Worm (Caenorhabditis elegans) whole organism, dauer: Measurements from ENCODE around the gene kgb-2.
"Not testable (repeated sequence)": the region's sequence is repeated elsewhere in the genome, so short reads cannot be mapped to it uniquely, and the experiment has no call there.

Experiments used
- unc-62 ChIP-seq: sonication (generic microtip); optimal IDR thresholded peaks from 2 replicates; lab custom pipeline; 2017; ENCODE audit warnings: missing biosample characterization, missing genetic modification reagents, missing genetic modification characterization

Gene kgb-2

ce11 chrIV:3606285-3606834 lies at the start of gene kgb-2, which contains the start of gene Y37E11B.10:
kgb-2 (plus strand) TSS chrIV:3606784.
Y37E11B.10 (minus strand) TSS chrIV:3606466.
- TF ChIP-seq unc-62 (GFP tag; lab: Kevin White, UChicago), result no peak

ce11 chrIV:3557331-3557730 lies 49.3 kb upstream of the kgb-2 start, which contains the start of gene osm-9:
osm-9 (minus strand) TSS chrIV:3557431.
- no peak for TF ChIP-seq unc-62 (GFP tag; lab: Kevin White, UChicago)

ce11 chrIV:3559201-3559600 lies 47.4 kb upstream of the kgb-2 start:
- TF ChIP-seq unc-62 (GFP tag; lab: Kevin White, UChicago), result no peak

ce11 chrIV:3564901-3565300 lies 41.7 kb upstream of the kgb-2 start, which contains the start of gene sre-5:
sre-5 (plus strand) TSS chrIV:3565201.
- no peak for TF ChIP-seq unc-62 (GFP tag; lab: Kevin White, UChicago)

- no peak for TF ChIP-seq unc-62 (GFP tag; lab: Kevin White, UChicago)
Measured at ce11 chrIV:3568608-3569007, 38.0 kb upstream of the kgb-2 start, which contains the start of gene otpl-1. otpl-1 (plus strand) TSS chrIV:3568979.

ce11 chrIV:3570612-3571011 lies 36.0 kb upstream of the kgb-2 start:
- TF ChIP-seq unc-62 (GFP tag; lab: Kevin White, UChicago), result no peak

- TF ChIP-seq unc-62 (GFP tag; lab: Kevin White, UChicago), result no peak
Measured at ce11 chrIV:3578155-3578554, 28.4 kb upstream of the kgb-2 start, which contains the start of gene Y37E11B.2. Y37E11B.2 (plus strand) TSS chrIV:3578455.

ce11 chrIV:3578667-3579066 lies 27.9 kb upstream of the kgb-2 start:
- TF ChIP-seq unc-62 (GFP tag; lab: Kevin White, UChicago), result no peak

ce11 chrIV:3579477-3579975 lies 27.1 kb upstream of the kgb-2 start, which contains the start of gene Y37E11B.1:
Y37E11B.1 (plus strand) TSS chrIV:3579621.
- TF ChIP-seq unc-62 (GFP tag; lab: Kevin White, UChicago), result no peak

- TF ChIP-seq unc-62 (GFP tag; lab: Kevin White, UChicago), result not testable (repeated sequence)
Measured at ce11 chrIV:3582806-3583205, 23.8 kb upstream of the kgb-2 start, which contains the start of gene blos-7. blos-7 (minus strand) TSS chrIV:3582906.

ce11 chrIV:3590821-3591220 lies 15.8 kb upstream of the kgb-2 start:
- no peak for TF ChIP-seq unc-62 (GFP tag; lab: Kevin White, UChicago)

ce11 chrIV:3593513-3593912 lies 13.1 kb upstream of the kgb-2 start, which contains the start of gene taf-2:
taf-2 (minus strand) TSS chrIV:3593613.
- TF ChIP-seq unc-62 (GFP tag; lab: Kevin White, UChicago), result no peak

- TF ChIP-seq unc-62 (GFP tag; lab: Kevin White, UChicago), result no peak
Measured at ce11 chrIV:3597356-3597755, 9.2 kb upstream of the kgb-2 start.

ce11 chrIV:3598452-3598851 lies 8.1 kb upstream of the kgb-2 start, which contains the start of gene Y37E11B.5:
Y37E11B.5 (minus strand) TSS chrIV:3598552.
- TF ChIP-seq unc-62 (GFP tag; lab: Kevin White, UChicago), result no peak

ce11 chrIV:3599126-3599525 lies 7.5 kb upstream of the kgb-2 start, which contains the start of gene Y37E11B.6:
Y37E11B.6 (minus strand) TSS chrIV:3599306.
- no peak for TF ChIP-seq unc-62 (GFP tag; lab: Kevin White, UChicago)

ce11 chrIV:3599958-3600357 lies 6.6 kb upstream of the kgb-2 start, which contains the start of gene Y37E11B.7:
Y37E11B.7 (minus strand) TSS chrIV:3600164.
- no peak for TF ChIP-seq unc-62 (GFP tag; lab: Kevin White, UChicago)

ce11 chrIV:3601846-3602245 lies 4.7 kb upstream of the kgb-2 start:
- no peak for TF ChIP-seq unc-62 (GFP tag; lab: Kevin White, UChicago)
